Worm (Caenorhabditis elegans): ENCODE results near the gene B0334.4.

DNA sequence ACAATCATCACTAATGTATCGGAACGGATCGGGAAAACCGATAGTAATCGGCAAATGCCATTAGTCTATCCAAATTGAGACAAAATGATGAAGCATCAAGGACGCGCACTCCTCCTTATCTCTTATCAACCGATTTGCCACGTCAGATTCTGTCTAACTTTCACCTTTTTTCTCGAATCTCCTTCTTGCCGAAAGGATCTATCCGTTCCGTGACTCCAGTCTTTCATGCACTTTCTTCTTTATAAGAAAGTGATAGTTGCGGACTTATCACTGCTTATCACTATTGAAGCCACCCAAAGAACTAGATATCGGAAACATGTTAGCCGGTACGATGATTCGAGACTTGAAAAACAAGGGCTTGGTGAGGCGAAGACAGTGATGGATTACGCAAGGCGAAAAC, 6.5 kb downstream of the B0334.4 start:
- TF ChIP-seq T22C8.4 (GFP tag; IDR thresholded peaks at IDR 0.05) (no peak), flt-1 (GFP tag; IDR thresholded peaks at IDR 0.05) (no peak), cog-1 (tag; optimal IDR thresholded peaks at IDR 0.05) (no peak), tab-1 (GFP tag; IDR thresholded peaks at IDR 0.05) (no peak)

Data from whole organism, midembryonic.